Worm (Caenorhabditis elegans) whole organism, L1 larva: ENCODE measurements around the gene EGAP1.1.

ENCODE experiments used
- Y116A8C.19 ChIP-seq: sonication (generic microtip); optimal IDR thresholded peaks from 2 replicates; lab custom pipeline; 2016; ENCODE audit warnings: missing compliant biosample characterization, missing genetic modification characterization, borderline replicate concordance
- alr-1 ChIP-seq: fragments of 200-800 bp; sonication (Bioruptor generic); optimal IDR thresholded peaks from 2 replicates; lab custom pipeline; 2018; ENCODE audit warnings: borderline replicate concordance, mild to moderate bottlenecking, missing genetic modification characterization, missing compliant biosample characterization
- aly-2 ChIP-seq: fragments of 150-350 bp; optimal IDR thresholded peaks from 2 replicates; lab custom pipeline; 2014; ENCODE audit warnings: missing biosample characterization, missing genetic modification characterization
- ceh-82 ChIP-seq, 3 experiments: fragments of 150-350 bp in 1 of 3; sonication (generic microtip) in 2 of 3; optimal IDR thresholded peaks; 2 replicates each; lab custom pipeline; 2014 to 2017; ENCODE audit warnings: missing biosample characterization in 3 of 3, missing genetic modification characterization in 3 of 3
- dpl-1 ChIP-seq, 3 experiments: fragments of 150-350 bp in 2 of 3; sonication (generic microtip) in 1 of 3; optimal IDR thresholded peaks; 2 replicates each; lab custom pipeline; 2014 to 2017; ENCODE audit warnings: missing biosample characterization in 3 of 3, missing genetic modification characterization in 3 of 3, missing genetic modification reagents in 3 of 3
- elt-3 ChIP-seq, 6 experiments: fragments of 150-350 bp in 1 of 6; sonication (generic microtip); optimal IDR thresholded peaks; 2 replicates each; lab custom pipeline; 2017 to 2018; ENCODE audit warnings: missing biosample characterization in 6 of 6, missing genetic modification characterization in 6 of 6, inconsistent platforms in 1 of 6
- fkh-8 ChIP-seq: sonication (generic microtip); optimal IDR thresholded peaks from 2 replicates; lab custom pipeline; 2016; ENCODE audit warnings: mild to moderate bottlenecking, missing genetic modification characterization, missing compliant biosample characterization
- lin-15B ChIP-seq: fragments of 150-350 bp; sonication (generic microtip); optimal IDR thresholded peaks from 3 replicates; lab custom pipeline; 2014; ENCODE audit warnings: missing biosample characterization, missing genetic modification characterization
- nhr-11 ChIP-seq: fragments of 150-350 bp; optimal IDR thresholded peaks from 2 replicates; lab custom pipeline; 2014; ENCODE audit warnings: missing biosample characterization, missing genetic modification characterization
- nhr-237 ChIP-seq: fragments of 150-350 bp; optimal IDR thresholded peaks from 2 replicates; lab custom pipeline; 2014; ENCODE audit warnings: missing biosample characterization, missing genetic modification characterization
- nhr-76 ChIP-seq: sonication (generic microtip); optimal IDR thresholded peaks from 2 replicates; lab custom pipeline; 2017; ENCODE audit warnings: missing biosample characterization, missing genetic modification characterization
- unc-62 ChIP-seq: fragments of 150-350 bp; optimal IDR thresholded peaks from 2 replicates; lab custom pipeline; 2014; ENCODE audit warnings: missing biosample characterization, missing genetic modification reagents, missing genetic modification characterization

DNA sequence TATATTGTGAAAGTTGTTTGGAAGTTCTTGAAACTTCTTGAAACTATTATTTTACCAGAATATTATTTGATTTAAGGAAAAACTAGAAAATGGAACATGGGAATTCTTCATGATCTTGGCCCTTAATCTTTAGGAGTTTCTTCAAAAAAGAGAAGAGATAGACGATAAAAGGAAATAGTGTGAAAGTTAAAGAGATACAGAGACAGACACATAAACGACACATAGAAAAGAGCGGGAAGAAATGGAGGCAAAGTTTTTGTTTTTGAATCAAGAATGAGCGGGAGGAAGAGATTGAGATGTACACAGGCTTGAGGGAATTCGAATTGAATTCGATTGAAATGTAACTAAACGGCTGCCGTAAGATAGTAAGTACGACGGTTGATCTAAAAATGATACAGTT lies 39.6 kb downstream of the EGAP1.1 start:
- TF ChIP-seq fkh-8 (tag; lab: Kevin White, UChicago) (no peak), elt-3 (tag; optimal IDR thresholded peaks at IDR 0.05; lab: Kevin White, UChicago) (no peak), aly-2 (no peak), unc-62 (GFP tag; lab: Kevin White, UChicago) (no peak), nhr-237 (tag; lab: Kevin White, UChicago) (no peak), nhr-11 (tag; lab: Kevin White, UChicago) (no peak), alr-1 (no peak), nhr-76 (tag; lab: Kevin White, UChicago) (no peak), ceh-82 (tag; optimal IDR thresholded peaks at IDR 0.05; lab: Kevin White, UChicago) (no peak), Y116A8C.19 (tag; lab: Kevin White, UChicago) (no peak), dpl-1 (GFP tag; optimal IDR thresholded peaks at IDR 0.05; lab: Kevin White, UChicago) (peak; percentile 19 to 50 (median 22)), lin-15B (no peak)
